Worm (Caenorhabditis elegans) whole organism, young adult: Measurements from ENCODE around the gene best-20.

ENCODE experiments used
- B0035.1 ChIP-seq: sonication (generic microtip); optimal IDR thresholded peaks from 2 replicates; lab custom pipeline; 2016; ENCODE audit warnings: missing genetic modification characterization, mild to moderate bottlenecking, missing compliant biosample characterization, missing genotype, missing genetic modification reagents
- B0261.1 ChIP-seq: sonication (generic microtip); optimal IDR thresholded peaks from 2 replicates; lab custom pipeline; 2016; ENCODE audit warnings: mild to moderate bottlenecking, missing genetic modification characterization, moderate library complexity, missing compliant biosample characterization
- C17E4.6 ChIP-seq: fragments of 200-800 bp; sonication (Bioruptor generic); IDR thresholded peaks from 2 replicates; pipeline ENCODE4 v1.3.6; 2022; ENCODE audit warnings: missing genetic modification reagents, missing genetic modification characterization, missing compliant biosample characterization
- F10E7.11 ChIP-seq: sonication (generic microtip); optimal IDR thresholded peaks from 2 replicates; lab custom pipeline; 2017; ENCODE audit warnings: mild to moderate bottlenecking, missing genetic modification characterization, moderate library complexity, missing compliant biosample characterization
- F22D6.2 ChIP-seq: sonication (generic microtip); optimal IDR thresholded peaks from 2 replicates; lab custom pipeline; 2016; ENCODE audit warnings: mild to moderate bottlenecking, missing genetic modification characterization, missing compliant biosample characterization
- F23B12.7 ChIP-seq: sonication (generic microtip); optimal IDR thresholded peaks from 2 replicates; lab custom pipeline; 2017; ENCODE audit warnings: missing genetic modification characterization, mild to moderate bottlenecking, missing compliant biosample characterization, antibody characterized with exemption, moderate library complexity; ENCODE audit not compliant: insufficient read depth
- F37B4.10 ChIP-seq: fragments of 200-800 bp; sonication (Bioruptor generic); IDR thresholded peaks from 2 replicates; pipeline ENCODE4 v1.3.6; 2022; ENCODE audit warnings: missing genetic modification characterization, missing compliant biosample characterization
- F57C9.4 ChIP-seq: sonication (generic microtip); optimal IDR thresholded peaks from 2 replicates; lab custom pipeline; 2017; ENCODE audit warnings: mild to moderate bottlenecking, missing genetic modification characterization, missing compliant biosample characterization
- T07F8.4 ChIP-seq: sonication (generic microtip); optimal IDR thresholded peaks from 2 replicates; lab custom pipeline; 2016; ENCODE audit warnings: mild to moderate bottlenecking, missing genetic modification characterization, moderate library complexity, missing compliant biosample characterization
- Y56A3A.18 ChIP-seq: fragments of 200-800 bp; sonication (Bioruptor generic); IDR thresholded peaks from 2 replicates; pipeline ENCODE4 v1.3.6; 2022; ENCODE audit warnings: missing genetic modification reagents, missing genetic modification characterization, missing compliant biosample characterization
- akir-1 ChIP-seq: fragments of 200-800 bp; sonication (Bioruptor generic); optimal IDR thresholded peaks from 2 replicates; lab custom pipeline; 2018; ENCODE audit warnings: mild to moderate bottlenecking, missing genetic modification characterization, moderate library complexity, missing compliant biosample characterization
- ama-1 ChIP-seq, 3 experiments: fragments of 150-350 bp in 1 of 3; sonication (generic microtip) in 2 of 3; optimal IDR thresholded peaks; 2 replicates each; lab custom pipeline; 2014 to 2018; ENCODE audit warnings: missing biosample characterization in 2 of 3, missing genetic modification characterization in 2 of 3, missing genetic modification reagents in 2 of 3
- aptf-2 ChIP-seq: fragments of 200-800 bp; sonication (Bioruptor generic); conservative IDR thresholded peaks from 2 replicates; pipeline ENCODE4 v1.3.6; 2022; ENCODE audit warnings: missing genetic modification reagents, missing genetic modification characterization, missing compliant biosample characterization
- atf-7 ChIP-seq: sonication (generic microtip); optimal IDR thresholded peaks from 2 replicates; lab custom pipeline; 2017; ENCODE audit warnings: mild to moderate bottlenecking, missing genetic modification characterization, missing compliant biosample characterization
- athp-1 ChIP-seq: sonication (generic microtip); optimal IDR thresholded peaks from 2 replicates; lab custom pipeline; 2017; ENCODE audit warnings: mild to moderate bottlenecking, missing genetic modification characterization, missing compliant biosample characterization
- ccch-3 ChIP-seq: fragments of 200-800 bp; sonication (Bioruptor generic); optimal IDR thresholded peaks from 2 replicates; lab custom pipeline; 2018; ENCODE audit warnings: mild to moderate bottlenecking, missing genetic modification characterization, missing compliant biosample characterization
- ceh-40 ChIP-seq: fragments of 200-800 bp; sonication (Bioruptor generic); IDR thresholded peaks from 2 replicates; pipeline ENCODE4 v1.3.6; 2022; ENCODE audit warnings: missing genetic modification characterization, missing compliant biosample characterization
- ceh-79 ChIP-seq: sonication (generic microtip); optimal IDR thresholded peaks from 2 replicates; lab custom pipeline; 2017; ENCODE audit warnings: mild to moderate bottlenecking, missing genetic modification characterization, missing compliant biosample characterization
- dpff-1 ChIP-seq: sonication (generic microtip); optimal IDR thresholded peaks from 2 replicates; lab custom pipeline; 2017; ENCODE audit warnings: mild to moderate bottlenecking, missing genetic modification characterization, missing compliant biosample characterization
- ekl-4 ChIP-seq: fragments of 200-800 bp; sonication (Bioruptor generic); IDR thresholded peaks from 2 replicates; pipeline ENCODE4 v1.3.6; 2022; ENCODE audit warnings: missing genetic modification reagents, missing genetic modification characterization, missing compliant biosample characterization
- fkh-3 ChIP-seq: sonication (generic microtip); optimal IDR thresholded peaks from 2 replicates; lab custom pipeline; 2016; ENCODE audit warnings: mild to moderate bottlenecking, missing genetic modification characterization, missing compliant biosample characterization
- hmg-1.2 ChIP-seq: fragments of 200-800 bp; sonication (Bioruptor generic); IDR thresholded peaks from 2 replicates; pipeline ENCODE4 v1.3.6; 2022; ENCODE audit warnings: missing genetic modification reagents, missing genetic modification characterization, missing compliant biosample characterization
- hmg-20 ChIP-seq: fragments of 200-800 bp; sonication (Bioruptor generic); IDR thresholded peaks from 2 replicates; pipeline ENCODE4 v1.3.6; 2022; ENCODE audit warnings: missing genetic modification reagents, missing genetic modification characterization, missing compliant biosample characterization
- hsf-1 ChIP-seq: fragments of 200-800 bp; sonication (Bioruptor generic); IDR thresholded peaks from 2 replicates; pipeline ENCODE4 v1.3.6; 2022; ENCODE audit warnings: missing genetic modification reagents, missing genetic modification characterization, missing compliant biosample characterization
- let-607 ChIP-seq, 2 experiments: fragments of 200-800 bp in 1 of 2; sonication (Bioruptor generic) in 1 of 2; sonication (generic microtip) in 1 of 2; optimal IDR thresholded peaks; 2 replicates each; lab custom pipeline; 2016 to 2018; ENCODE audit warnings: mild to moderate bottlenecking in 2 of 2, missing compliant biosample characterization in 2 of 2, missing genetic modification characterization in 2 of 2, moderate library complexity in 2 of 2, missing genotype in 1 of 2
- lin-26 ChIP-seq: fragments of 200-800 bp; sonication (Bioruptor generic); IDR thresholded peaks from 2 replicates; pipeline ENCODE4 v1.3.6; 2022; ENCODE audit warnings: missing genetic modification reagents, missing genetic modification characterization, missing compliant biosample characterization
- lin-40 ChIP-seq: sonication (generic microtip); optimal IDR thresholded peaks from 2 replicates; lab custom pipeline; 2016; ENCODE audit warnings: missing genetic modification characterization, mild to moderate bottlenecking, missing compliant biosample characterization, missing genotype, missing genetic modification reagents
- madf-10 ChIP-seq: sonication (generic microtip); optimal IDR thresholded peaks from 2 replicates; lab custom pipeline; 2016; ENCODE audit warnings: mild to moderate bottlenecking, missing genetic modification characterization, missing compliant biosample characterization
- madf-3 ChIP-seq: fragments of 200-800 bp; sonication (Bioruptor generic); IDR thresholded peaks from 2 replicates; pipeline ENCODE4 v1.3.6; 2022; ENCODE audit warnings: missing genetic modification reagents, missing genetic modification characterization, missing compliant biosample characterization
- madf-6 ChIP-seq: fragments of 200-800 bp; sonication (Bioruptor generic); IDR thresholded peaks from 2 replicates; pipeline ENCODE4 v1.3.6; 2022; ENCODE audit warnings: missing genetic modification reagents, missing genetic modification characterization, missing compliant biosample characterization
- mel-28 ChIP-seq: sonication (generic microtip); optimal IDR thresholded peaks from 2 replicates; lab custom pipeline; 2016; ENCODE audit warnings: borderline replicate concordance, mild to moderate bottlenecking, missing genetic modification characterization, missing compliant biosample characterization
- nfya-1 ChIP-seq: sonication (generic microtip); optimal IDR thresholded peaks from 2 replicates; lab custom pipeline; 2017; ENCODE audit warnings: antibody characterized with exemption, missing compliant biosample characterization, missing genetic modification characterization, borderline replicate concordance; ENCODE audit not compliant: insufficient read depth
- nfyb-1 ChIP-seq: fragments of 200-800 bp; sonication (Bioruptor generic); IDR thresholded peaks from 2 replicates; pipeline ENCODE4 v1.3.6; 2022; ENCODE audit warnings: missing genetic modification reagents, missing genetic modification characterization, missing compliant biosample characterization
- nhr-120 ChIP-seq: fragments of 200-800 bp; sonication (Bioruptor generic); IDR thresholded peaks from 2 replicates; pipeline ENCODE4 v1.3.6; 2022; ENCODE audit warnings: missing genetic modification characterization, missing compliant biosample characterization
- nhr-80 ChIP-seq: sonication (generic microtip); optimal IDR thresholded peaks from 2 replicates; lab custom pipeline; 2016; ENCODE audit warnings: missing genetic modification characterization, missing compliant biosample characterization
- pbrm-1 ChIP-seq: fragments of 200-800 bp; sonication (Bioruptor generic); IDR thresholded peaks from 2 replicates; pipeline ENCODE4 v1.3.6; 2022; ENCODE audit warnings: missing genetic modification reagents, missing genetic modification characterization, missing compliant biosample characterization
- rpc-1 ChIP-seq, 2 experiments: fragments of 150-350 bp in 1 of 2; sonication (generic microtip) in 1 of 2; optimal IDR thresholded peaks; 2 replicates each; lab custom pipeline; 2014 to 2018; ENCODE audit warnings: missing biosample characterization in 1 of 2, missing genetic modification characterization in 1 of 2, missing genetic modification reagents in 1 of 2, missing genotype in 1 of 2
- sdz-38 ChIP-seq: sonication (generic microtip); optimal IDR thresholded peaks from 2 replicates; lab custom pipeline; 2016; ENCODE audit warnings: missing genotype, missing genetic modification characterization, missing compliant biosample characterization
- sea-2 ChIP-seq: fragments of 200-800 bp; sonication (Bioruptor generic); IDR thresholded peaks from 2 replicates; pipeline ENCODE4 v1.3.6; 2022; ENCODE audit warnings: missing genetic modification characterization, missing compliant biosample characterization
- snpc-1.3 ChIP-seq: sonication (generic microtip); optimal IDR thresholded peaks from 2 replicates; lab custom pipeline; 2017; ENCODE audit warnings: missing genetic modification characterization, mild to moderate bottlenecking, missing compliant biosample characterization, antibody characterized with exemption, moderate library complexity, missing genotype, missing genetic modification reagents; ENCODE audit not compliant: insufficient read depth
- somi-1 ChIP-seq: fragments of 200-800 bp; sonication (Bioruptor generic); optimal IDR thresholded peaks from 2 replicates; lab custom pipeline; 2018; ENCODE audit warnings: mild to moderate bottlenecking, missing genetic modification characterization, missing compliant biosample characterization
- sptf-2 ChIP-seq: fragments of 200-800 bp; sonication (Bioruptor generic); optimal IDR thresholded peaks from 2 replicates; lab custom pipeline; 2018; ENCODE audit warnings: mild to moderate bottlenecking, missing genetic modification characterization, missing compliant biosample characterization
- tbx-9 ChIP-seq: sonication (generic microtip); optimal IDR thresholded peaks from 2 replicates; lab custom pipeline; 2016; ENCODE audit warnings: borderline replicate concordance, missing genetic modification characterization, inconsistent platforms, missing compliant biosample characterization
- tlf-1 ChIP-seq: fragments of 200-800 bp; sonication (Bioruptor generic); optimal IDR thresholded peaks from 2 replicates; lab custom pipeline; 2018; ENCODE audit warnings: mild to moderate bottlenecking, missing genetic modification characterization, missing compliant biosample characterization
- unc-130 ChIP-seq: sonication (generic microtip); optimal IDR thresholded peaks from 2 replicates; lab custom pipeline; 2016; ENCODE audit warnings: missing genetic modification reagents, missing genetic modification characterization, missing compliant biosample characterization
- xnd-1 ChIP-seq: sonication (generic microtip); optimal IDR thresholded peaks from 2 replicates; lab custom pipeline; 2016; ENCODE audit warnings: missing genotype, missing genetic modification reagents, missing genetic modification characterization, missing compliant biosample characterization
- ztf-18 ChIP-seq: sonication (generic microtip); optimal IDR thresholded peaks from 2 replicates; lab custom pipeline; 2016; ENCODE audit warnings: missing genotype, mild to moderate bottlenecking, missing genetic modification characterization, missing compliant biosample characterization
- ztf-26 ChIP-seq: sonication (generic microtip); optimal IDR thresholded peaks from 2 replicates; lab custom pipeline; 2017; ENCODE audit warnings: missing genetic modification characterization, missing compliant biosample characterization
- ztf-6 ChIP-seq: fragments of 200-800 bp; sonication (Bioruptor generic); IDR thresholded peaks from 2 replicates; pipeline ENCODE4 v1.3.6; 2022; ENCODE audit warnings: missing genetic modification reagents, missing genetic modification characterization, missing compliant biosample characterization

best-20 gene

ce11 chrIV:3742426-3742839, 13.6 kb upstream of the best-20 start (continued):
- peak; percentile 32 for TF ChIP-seq atf-7 (tag; lab: Kevin White, UChicago)
- TF ChIP-seq hmg-1.2: peak; percentile 87
- TF ChIP-seq tlf-1 (GFP tag; lab: Kevin White, UChicago): no peak
- no peak for TF ChIP-seq sptf-2 (GFP tag; lab: Kevin White, UChicago)
- TF ChIP-seq let-607 (tag; optimal IDR thresholded peaks at IDR 0.05; lab: Kevin White, UChicago): no peak
- no peak for TF ChIP-seq F37B4.10 (GFP tag; lab: Robert Waterston, UW)
- no peak for TF ChIP-seq Y56A3A.18 (GFP tag; lab: Robert Waterston, UW)
- no peak for TF ChIP-seq nhr-120 (GFP tag; lab: Robert Waterston, UW)
- TF ChIP-seq T07F8.4 (tag; lab: Kevin White, UChicago): no peak
- no peak for TF ChIP-seq xnd-1 (tag; lab: Kevin White, UChicago)
- TF ChIP-seq sea-2 (GFP tag; lab: Robert Waterston, UW): no peak
- no peak for TF ChIP-seq ceh-79 (tag; lab: Kevin White, UChicago)
- no peak for TF ChIP-seq ztf-18 (tag; lab: Kevin White, UChicago)
- no peak for TF ChIP-seq F10E7.11 (tag; lab: Kevin White, UChicago)
- no peak for TF ChIP-seq madf-6 (GFP tag; lab: Robert Waterston, UW)
- no peak for TF ChIP-seq madf-3
- peak; percentile 70 for TF ChIP-seq lin-26
- TF ChIP-seq nfyb-1 (GFP tag; lab: Robert Waterston, UW): peak; percentile 25; the same call in 1 of the 2 replicates
- 0 out of 2 replicates have a peak, but pooled peaks have one; percentile 24 for TF ChIP-seq hmg-20 (GFP tag; lab: Robert Waterston, UW)
- TF ChIP-seq F57C9.4 (tag; lab: Kevin White, UChicago): no peak
- no peak for TF ChIP-seq ama-1 (optimal IDR thresholded peaks at IDR 0.05; lab: Kevin White, UChicago)
- no peak for TF ChIP-seq ama-1 (GFP tag; optimal IDR thresholded peaks at IDR 0.05; lab: Kevin White, UChicago)
- TF ChIP-seq mel-28 (tag; lab: Kevin White, UChicago): no peak
- peak; percentile 20 for TF ChIP-seq ztf-26 (tag; lab: Kevin White, UChicago)
- no peak for TF ChIP-seq dpff-1
- TF ChIP-seq nfya-1 (tag; lab: Kevin White, UChicago): no peak
- TF ChIP-seq pbrm-1 (GFP tag; lab: Robert Waterston, UW): no peak; the same call in 1 of the 2 replicates
- TF ChIP-seq nhr-80 (tag; lab: Kevin White, UChicago): peak; percentile 48
- TF ChIP-seq madf-10 (tag; lab: Kevin White, UChicago): peak; percentile 36
- TF ChIP-seq tbx-9 (tag; lab: Kevin White, UChicago): no peak
- peak; percentile 18 for TF ChIP-seq athp-1 (tag; lab: Kevin White, UChicago)
- TF ChIP-seq lin-40: peak; percentile 60
- no peak for TF ChIP-seq B0261.1 (tag; lab: Kevin White, UChicago)
- no peak for TF ChIP-seq fkh-3 (tag; lab: Kevin White, UChicago)
- TF ChIP-seq F23B12.7 (tag; lab: Kevin White, UChicago): peak; percentile 17
- no peak for TF ChIP-seq ccch-3
- TF ChIP-seq snpc-1.3 (tag; lab: Kevin White, UChicago): no peak
- no peak for TF ChIP-seq ceh-40 (GFP tag; lab: Robert Waterston, UW)
- TF ChIP-seq ztf-6 (GFP tag; lab: Robert Waterston, UW): no peak
- TF ChIP-seq unc-130 (GFP tag; lab: Kevin White, UChicago): no peak
- no peak for TF ChIP-seq C17E4.6 (GFP tag; lab: Robert Waterston, UW)
- TF ChIP-seq ekl-4: no peak
- no peak for TF ChIP-seq sdz-38 (tag; lab: Kevin White, UChicago)
- TF ChIP-seq F22D6.2 (tag; lab: Kevin White, UChicago): no peak
- no peak for TF ChIP-seq rpc-1 (optimal IDR thresholded peaks at IDR 0.05; lab: Kevin White, UChicago)
- no peak for TF ChIP-seq rpc-1 (tag; optimal IDR thresholded peaks at IDR 0.05; lab: Kevin White, UChicago)
- no peak for TF ChIP-seq B0035.1 (tag; lab: Kevin White, UChicago)
- no peak for TF ChIP-seq hsf-1 (GFP tag; lab: Robert Waterston, UW)
- no peak for TF ChIP-seq akir-1 (GFP tag; lab: Kevin White, UChicago)
- TF ChIP-seq aptf-2 (GFP tag; lab: Robert Waterston, UW): no peak
- TF ChIP-seq somi-1 (GFP tag; lab: Kevin White, UChicago): peak; percentile 72
